Worm (Caenorhabditis elegans) whole organism, early embryonic: ENCODE data around the gene warf-1.
"Not testable (repeated sequence)": the region's sequence is repeated elsewhere in the genome, so short reads cannot be mapped to it uniquely, and the experiment has no call there.

Experiments used
- B0310.2 ChIP-seq: sonication (generic microtip); optimal IDR thresholded peaks from 2 replicates; lab custom pipeline; 2016; ENCODE audit warnings: mild to moderate bottlenecking, missing genetic modification characterization, missing compliant biosample characterization
- F13C5.2 ChIP-seq: sonication (generic microtip); optimal IDR thresholded peaks from 2 replicates; lab custom pipeline; 2017; ENCODE audit warnings: mild to moderate bottlenecking, missing genetic modification characterization, inconsistent platforms, missing compliant biosample characterization
- aly-1 ChIP-seq: sonication (generic microtip); optimal IDR thresholded peaks from 2 replicates; lab custom pipeline; 2016; ENCODE audit warnings: missing genetic modification characterization, missing compliant biosample characterization
- ama-1 ChIP-seq: fragments of 150-350 bp; optimal IDR thresholded peaks from 2 replicates; lab custom pipeline; 2014
- ceh-13 ChIP-seq: fragments of 200-800 bp; sonication (Bioruptor generic); optimal IDR thresholded peaks from 2 replicates; lab custom pipeline; 2018; ENCODE audit warnings: mild to moderate bottlenecking, missing genetic modification characterization, missing compliant biosample characterization
- ceh-36 ChIP-seq: sonication (generic microtip); optimal IDR thresholded peaks from 2 replicates; lab custom pipeline; 2016; ENCODE audit warnings: missing genetic modification characterization, inconsistent platforms, missing compliant biosample characterization
- ets-7 ChIP-seq: sonication (generic microtip); optimal IDR thresholded peaks from 2 replicates; lab custom pipeline; 2016; ENCODE audit warnings: missing genotype, missing genetic modification characterization, missing compliant biosample characterization
- flt-1 ChIP-seq: fragments of 200-800 bp; sonication (Bioruptor generic); IDR thresholded peaks from 2 replicates; pipeline ENCODE4 v1.3.6; 2022; ENCODE audit warnings: missing genetic modification characterization, missing compliant biosample characterization
- hmbx-1 ChIP-seq: sonication (generic microtip); optimal IDR thresholded peaks from 2 replicates; lab custom pipeline; 2016; ENCODE audit warnings: mild to moderate bottlenecking, missing genetic modification characterization, missing compliant biosample characterization
- hmg-4 ChIP-seq: fragments of 200-800 bp; sonication (Bioruptor generic); optimal IDR thresholded peaks from 2 replicates; lab custom pipeline; 2018; ENCODE audit warnings: mild to moderate bottlenecking, missing genetic modification characterization, missing compliant biosample characterization
- hnd-1 ChIP-seq: sonication (generic microtip); optimal IDR thresholded peaks from 2 replicates; lab custom pipeline; 2016; ENCODE audit warnings: missing genetic modification characterization, missing compliant biosample characterization
- pes-1 ChIP-seq: fragments of 200-800 bp; sonication (Bioruptor generic); IDR thresholded peaks from 2 replicates; pipeline ENCODE4 v1.3.6; 2022; ENCODE audit warnings: missing genetic modification reagents, missing genetic modification characterization, missing compliant biosample characterization
- scrt-1 ChIP-seq: fragments of 200-800 bp; sonication (Bioruptor generic); IDR thresholded peaks from 2 replicates; pipeline ENCODE4 v1.3.6; 2022; ENCODE audit warnings: missing genetic modification characterization, missing compliant biosample characterization
- sea-1 ChIP-seq: fragments of 200-800 bp; sonication (Bioruptor generic); conservative IDR thresholded peaks from 2 replicates; pipeline ENCODE4 v1.3.6; 2022; ENCODE audit warnings: missing genetic modification characterization, missing compliant biosample characterization
- tbx-11 ChIP-seq: fragments of 200-800 bp; sonication (Bioruptor generic); IDR thresholded peaks from 2 replicates; pipeline ENCODE4 v1.3.6; 2022; ENCODE audit warnings: missing genetic modification characterization, missing compliant biosample characterization
- tbx-37 ChIP-seq: fragments of 200-800 bp; sonication (Bioruptor generic); conservative IDR thresholded peaks from 2 replicates; pipeline ENCODE4 v1.3.6; 2022; ENCODE audit warnings: missing genetic modification reagents, missing genetic modification characterization, missing compliant biosample characterization
- tra-4 ChIP-seq: sonication (generic microtip); optimal IDR thresholded peaks from 2 replicates; lab custom pipeline; 2017; ENCODE audit warnings: missing genetic modification characterization, missing compliant biosample characterization

The warf-1 gene

DNA sequence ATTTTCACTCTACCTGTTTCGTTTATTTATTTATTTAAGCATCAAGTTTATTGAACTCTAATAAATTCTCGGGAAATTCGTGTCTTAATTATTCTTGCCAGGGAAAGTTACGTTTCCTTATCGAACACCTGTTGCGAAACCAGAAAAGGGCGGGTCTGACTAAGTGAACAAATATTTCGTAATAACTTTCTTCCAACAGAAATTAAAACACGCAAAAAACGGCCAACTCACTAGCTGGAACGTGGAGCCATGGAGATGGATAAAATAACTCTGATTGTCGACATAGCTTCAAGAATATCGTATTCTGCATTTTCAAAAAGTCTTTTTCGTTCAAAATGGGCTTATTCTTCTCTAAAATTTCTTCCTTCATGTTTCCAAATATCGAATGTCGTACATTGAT, at the start of gene warf-1:
Gene warf-1 (plus strand): TSS at position 209 of the 400 bp plus-strand sequence.
- not testable (repeated sequence) for TF ChIP-seq ama-1 (lab: Kevin White, UChicago); tra-4 (tag; lab: Kevin White, UChicago); scrt-1 (GFP tag; lab: Robert Waterston, UW)

- TF ChIP-seq tra-4 (tag; lab: Kevin White, UChicago) (no peak), ama-1 (lab: Kevin White, UChicago) (no peak), pes-1 (no peak), ceh-36 (no peak), scrt-1 (GFP tag; lab: Robert Waterston, UW) (no peak), tbx-11 (GFP tag; lab: Robert Waterston, UW) (no peak), aly-1 (tag; lab: Kevin White, UChicago) (no peak), hnd-1 (tag; lab: Kevin White, UChicago) (no peak), ets-7 (tag; lab: Kevin White, UChicago) (no peak), ceh-13 (no peak), flt-1 (no peak), sea-1 (GFP tag; lab: Robert Waterston, UW) (no peak)
Measured at ce11 chrIV:7585273-7585882, 49.2 kb upstream of the warf-1 start.

ce11 chrIV:7586972-7587371, 47.6 kb upstream of the warf-1 start:
- TF ChIP-seq ceh-36 = no peak
- no peak for TF ChIP-seq tbx-11 (GFP tag; lab: Robert Waterston, UW)
- TF ChIP-seq F13C5.2 = no peak
- TF ChIP-seq ceh-13 = no peak

ce11 chrIV:7588631-7589030, 46.0 kb upstream of the warf-1 start, which contains the start of gene cla-1:
TSS of gene cla-1 (plus strand) at chrIV:7588931.
- TF ChIP-seq flt-1 (no peak), tbx-11 (GFP tag; lab: Robert Waterston, UW) (no peak), scrt-1 (GFP tag; lab: Robert Waterston, UW) (no peak), ama-1 (lab: Kevin White, UChicago) (no peak), ceh-13 (no peak), F13C5.2 (no peak), tra-4 (tag; lab: Kevin White, UChicago) (no peak), pes-1 (no peak), tbx-37 (GFP tag; lab: Robert Waterston, UW) (no peak), ets-7 (tag; lab: Kevin White, UChicago) (no peak), aly-1 (tag; lab: Kevin White, UChicago) (no peak), hmg-4 (GFP tag; lab: Kevin White, UChicago) (no peak), ceh-36 (no peak), hnd-1 (tag; lab: Kevin White, UChicago) (no peak), B0310.2 (tag; lab: Kevin White, UChicago) (no peak), sea-1 (GFP tag; lab: Robert Waterston, UW) (no peak), hmbx-1 (no peak)

DNA sequence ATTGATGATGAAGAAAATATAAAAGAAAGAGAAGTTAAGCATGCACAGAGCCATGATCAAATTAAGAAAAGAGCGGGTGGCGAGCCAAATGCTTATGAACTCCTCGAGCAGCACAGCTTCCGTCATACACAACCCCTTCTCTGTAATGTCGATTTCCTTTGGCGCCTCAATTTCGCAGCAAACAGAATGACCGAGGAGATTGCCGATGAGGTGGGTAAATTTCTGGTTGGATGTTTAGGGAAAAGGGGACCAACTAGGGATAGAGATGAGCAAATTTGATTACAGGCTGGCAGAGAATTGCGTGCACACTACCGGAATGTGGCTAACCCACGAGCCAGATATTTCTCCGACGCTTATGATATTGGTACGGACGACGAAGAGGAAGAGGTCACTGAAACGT, 29.2 kb upstream of the warf-1 start:
- TF ChIP-seq tra-4 (tag; lab: Kevin White, UChicago) = no peak
- TF ChIP-seq flt-1 = no peak
- no peak for TF ChIP-seq ets-7 (tag; lab: Kevin White, UChicago)
- TF ChIP-seq ceh-36 = no peak
- no peak for TF ChIP-seq hmbx-1
- TF ChIP-seq B0310.2 (tag; lab: Kevin White, UChicago) = no peak
- no peak for TF ChIP-seq tbx-11 (GFP tag; lab: Robert Waterston, UW)
- TF ChIP-seq hnd-1 (tag; lab: Kevin White, UChicago) = no peak
- TF ChIP-seq pes-1 = no peak
- TF ChIP-seq aly-1 (tag; lab: Kevin White, UChicago) = no peak
- TF ChIP-seq sea-1 (GFP tag; lab: Robert Waterston, UW) = no peak
- no peak for TF ChIP-seq hmg-4 (GFP tag; lab: Kevin White, UChicago)
- TF ChIP-seq ama-1 (lab: Kevin White, UChicago) = no peak
- TF ChIP-seq F13C5.2 = no peak
- no peak for TF ChIP-seq scrt-1 (GFP tag; lab: Robert Waterston, UW)
- TF ChIP-seq ceh-13 = no peak
- no peak for TF ChIP-seq tbx-37 (GFP tag; lab: Robert Waterston, UW)

DNA sequence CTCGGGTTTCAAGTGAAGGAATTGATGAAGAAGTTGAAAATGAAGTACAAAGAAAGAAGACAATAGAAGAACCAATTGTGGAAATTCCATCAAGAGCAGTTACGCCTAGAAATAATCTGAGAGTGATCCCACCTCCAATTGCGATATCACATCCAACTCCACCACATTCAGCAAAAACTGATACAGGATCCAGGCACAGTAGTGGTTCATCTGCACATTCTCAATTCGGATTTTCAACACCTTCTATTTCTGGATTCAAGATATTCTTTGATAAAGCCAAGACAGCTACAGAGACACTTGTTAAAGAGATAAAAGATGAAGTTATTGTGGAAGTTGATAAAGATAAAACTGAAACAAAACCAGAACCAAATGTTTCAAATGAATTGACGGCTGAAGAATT, 26.5 kb upstream of the warf-1 start:
- TF ChIP-seq ceh-36 (no peak), scrt-1 (GFP tag; lab: Robert Waterston, UW) (no peak), sea-1 (GFP tag; lab: Robert Waterston, UW) (no peak), tbx-37 (GFP tag; lab: Robert Waterston, UW) (no peak), tra-4 (tag; lab: Kevin White, UChicago) (no peak), hnd-1 (tag; lab: Kevin White, UChicago) (no peak), tbx-11 (GFP tag; lab: Robert Waterston, UW) (no peak), B0310.2 (tag; lab: Kevin White, UChicago) (no peak), ama-1 (lab: Kevin White, UChicago) (no peak), aly-1 (tag; lab: Kevin White, UChicago) (no peak), flt-1 (no peak), ets-7 (tag; lab: Kevin White, UChicago) (no peak), F13C5.2 (no peak), ceh-13 (no peak), hmg-4 (GFP tag; lab: Kevin White, UChicago) (no peak), pes-1 (no peak), hmbx-1 (no peak)

DNA sequence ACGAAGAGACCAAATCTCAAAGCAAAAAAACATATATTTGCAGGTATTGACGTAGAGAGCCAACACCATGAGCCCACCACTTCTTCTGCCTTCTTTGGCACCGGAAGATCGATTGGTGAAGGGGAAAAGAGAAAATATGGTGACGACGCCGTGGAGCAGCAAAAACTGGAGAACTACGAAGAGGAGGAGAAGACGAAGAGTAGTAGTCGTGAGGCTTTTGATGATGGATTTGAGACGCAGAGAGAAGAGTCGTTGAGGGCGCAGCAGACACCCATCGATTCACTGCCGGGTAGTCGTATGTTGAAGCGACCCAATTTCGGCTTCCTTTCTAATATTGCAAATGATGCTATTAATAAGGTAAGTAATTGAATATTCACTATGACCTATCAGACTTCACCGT, 23.2 kb upstream of the warf-1 start:
- no peak for TF ChIP-seq ets-7 (tag; lab: Kevin White, UChicago)
- no peak for TF ChIP-seq pes-1
- no peak for TF ChIP-seq hmbx-1
- no peak for TF ChIP-seq sea-1 (GFP tag; lab: Robert Waterston, UW)
- no peak for TF ChIP-seq hnd-1 (tag; lab: Kevin White, UChicago)
- TF ChIP-seq ceh-36 = no peak
- no peak for TF ChIP-seq flt-1
- TF ChIP-seq hmg-4 (GFP tag; lab: Kevin White, UChicago) = no peak
